Worm (Caenorhabditis elegans) whole organism, late embryonic: ENCODE results near the gene col-150.

Source experiments
- C38D4.7 ChIP-seq: fragments of 200-800 bp; sonication (Bioruptor generic); optimal IDR thresholded peaks from 2 replicates; lab custom pipeline; 2018; ENCODE audit warnings: mild to moderate bottlenecking, missing genetic modification characterization, moderate library complexity, missing compliant biosample characterization
- F13H6.1 ChIP-seq: sonication (generic microtip); optimal IDR thresholded peaks from 2 replicates; lab custom pipeline; 2016; ENCODE audit warnings: missing genetic modification characterization, missing compliant biosample characterization
- ahr-1 ChIP-seq: sonication (generic microtip); optimal IDR thresholded peaks from 2 replicates; lab custom pipeline; 2016; ENCODE audit warnings: missing genetic modification characterization, missing compliant biosample characterization
- ama-1 ChIP-seq: fragments of 150-350 bp; optimal IDR thresholded peaks from 2 replicates; lab custom pipeline; 2014
- ceh-18 ChIP-seq: sonication (generic microtip); optimal IDR thresholded peaks from 2 replicates; lab custom pipeline; 2016; ENCODE audit warnings: missing genetic modification characterization, missing compliant biosample characterization
- ceh-19 ChIP-seq: fragments of 200-800 bp; sonication (Bioruptor generic); optimal IDR thresholded peaks from 2 replicates; lab custom pipeline; 2018; ENCODE audit warnings: mild to moderate bottlenecking, missing genetic modification characterization, missing compliant biosample characterization
- ceh-2 ChIP-seq: sonication (generic microtip); optimal IDR thresholded peaks from 2 replicates; lab custom pipeline; 2016; ENCODE audit warnings: missing genotype, missing genetic modification characterization, missing compliant biosample characterization
- ceh-24 ChIP-seq: sonication (generic microtip); optimal IDR thresholded peaks from 2 replicates; lab custom pipeline; 2016; ENCODE audit warnings: mild to moderate bottlenecking, missing genetic modification characterization, missing compliant biosample characterization
- ceh-31 ChIP-seq: sonication (generic microtip); optimal IDR thresholded peaks from 2 replicates; lab custom pipeline; 2016; ENCODE audit warnings: missing genetic modification characterization, missing compliant biosample characterization
- ceh-45 ChIP-seq: fragments of 200-800 bp; sonication (Bioruptor generic); IDR thresholded peaks from 2 replicates; pipeline ENCODE4 v1.3.6; 2022; ENCODE audit warnings: missing genetic modification reagents, missing genetic modification characterization, missing compliant biosample characterization
- ceh-9 ChIP-seq: sonication (generic microtip); optimal IDR thresholded peaks from 2 replicates; lab custom pipeline; 2016; ENCODE audit warnings: mild to moderate bottlenecking, missing genetic modification characterization, inconsistent platforms, missing compliant biosample characterization
- che-1 ChIP-seq: sonication (generic microtip); optimal IDR thresholded peaks from 2 replicates; lab custom pipeline; 2016; ENCODE audit warnings: mild to moderate bottlenecking, missing genetic modification characterization, missing compliant biosample characterization
- dve-1 ChIP-seq: sonication (generic microtip); optimal IDR thresholded peaks from 2 replicates; lab custom pipeline; 2017; ENCODE audit warnings: antibody characterized with exemption, mild to moderate bottlenecking, missing genetic modification characterization, missing compliant biosample characterization
- elt-2 ChIP-seq: sonication (generic microtip); optimal IDR thresholded peaks from 2 replicates; lab custom pipeline; 2016; ENCODE audit warnings: missing genetic modification reagents, missing genetic modification characterization, missing compliant biosample characterization
- ets-4 ChIP-seq: sonication (generic microtip); optimal IDR thresholded peaks from 2 replicates; lab custom pipeline; 2016; ENCODE audit warnings: missing genetic modification characterization, missing compliant biosample characterization
- fax-1 ChIP-seq: sonication (generic microtip); optimal IDR thresholded peaks from 2 replicates; lab custom pipeline; 2016; ENCODE audit warnings: missing genotype, missing genetic modification characterization, missing compliant biosample characterization
- fkh-6 ChIP-seq: sonication (generic microtip); optimal IDR thresholded peaks from 2 replicates; lab custom pipeline; 2016; ENCODE audit warnings: missing genetic modification characterization, missing compliant biosample characterization
- gmeb-2 ChIP-seq: sonication (generic microtip); optimal IDR thresholded peaks from 2 replicates; lab custom pipeline; 2016; ENCODE audit warnings: missing genetic modification characterization, inconsistent platforms, missing compliant biosample characterization
- hlh-30 ChIP-seq: sonication (generic microtip); optimal IDR thresholded peaks from 2 replicates; lab custom pipeline; 2017; ENCODE audit warnings: antibody characterized with exemption, missing genetic modification characterization, missing compliant biosample characterization; ENCODE audit not compliant: insufficient read depth
- hlh-6 ChIP-seq: sonication (generic microtip); optimal IDR thresholded peaks from 2 replicates; lab custom pipeline; 2016; ENCODE audit warnings: missing genotype, missing genetic modification characterization, missing compliant biosample characterization
- lim-6 ChIP-seq: sonication (generic microtip); optimal IDR thresholded peaks from 2 replicates; lab custom pipeline; 2016; ENCODE audit warnings: missing genetic modification characterization, missing compliant biosample characterization
- madf-2 ChIP-seq: sonication (generic microtip); optimal IDR thresholded peaks from 2 replicates; lab custom pipeline; 2017; ENCODE audit warnings: missing genetic modification characterization, missing compliant biosample characterization
- mec-3 ChIP-seq: sonication (generic microtip); optimal IDR thresholded peaks from 2 replicates; lab custom pipeline; 2016; ENCODE audit warnings: borderline replicate concordance, missing genetic modification characterization, missing compliant biosample characterization
- nhr-11 ChIP-seq: fragments of 150-350 bp; optimal IDR thresholded peaks from 2 replicates; lab custom pipeline; 2014; ENCODE audit warnings: missing biosample characterization, missing genetic modification characterization
- nhr-232 ChIP-seq: sonication (generic microtip); optimal IDR thresholded peaks from 2 replicates; lab custom pipeline; 2016; ENCODE audit warnings: missing genetic modification characterization, missing compliant biosample characterization
- npax-4 ChIP-seq: sonication (generic microtip); optimal IDR thresholded peaks from 2 replicates; lab custom pipeline; 2016; ENCODE audit warnings: missing genetic modification characterization, missing compliant biosample characterization
- pag-3 ChIP-seq: sonication (generic microtip); optimal IDR thresholded peaks from 2 replicates; lab custom pipeline; 2016; ENCODE audit warnings: missing compliant biosample characterization, missing genetic modification characterization, borderline replicate concordance
- pax-1 ChIP-seq: fragments of 150-350 bp; optimal IDR thresholded peaks from 2 replicates; lab custom pipeline; 2014; ENCODE audit warnings: missing biosample characterization, missing genetic modification characterization
- ref-2 ChIP-seq: sonication (generic microtip); optimal IDR thresholded peaks from 2 replicates; lab custom pipeline; 2016; ENCODE audit warnings: missing genetic modification characterization, missing compliant biosample characterization
- sdc-2 ChIP-seq: sonication (generic microtip); optimal IDR thresholded peaks from 2 replicates; lab custom pipeline; 2016; ENCODE audit warnings: missing genotype, missing genetic modification characterization, missing compliant biosample characterization
- sox-4 ChIP-seq: sonication (generic microtip); optimal IDR thresholded peaks from 2 replicates; lab custom pipeline; 2017; ENCODE audit warnings: mild to moderate bottlenecking, missing genetic modification characterization, inconsistent platforms, missing compliant biosample characterization
- syd-9 ChIP-seq: sonication (generic microtip); optimal IDR thresholded peaks from 2 replicates; lab custom pipeline; 2016; ENCODE audit warnings: mild to moderate bottlenecking, missing genetic modification characterization, moderate library complexity, missing compliant biosample characterization
- tbx-2 ChIP-seq: sonication (generic microtip); optimal IDR thresholded peaks from 2 replicates; lab custom pipeline; 2016; ENCODE audit warnings: missing genetic modification characterization, missing compliant biosample characterization
- ttx-3 ChIP-seq: sonication (generic microtip); optimal IDR thresholded peaks from 2 replicates; lab custom pipeline; 2016; ENCODE audit warnings: missing genetic modification reagents, missing genetic modification characterization, missing compliant biosample characterization
- unc-86 ChIP-seq: sonication (generic microtip); optimal IDR thresholded peaks from 2 replicates; lab custom pipeline; 2016; ENCODE audit warnings: missing genetic modification characterization, missing compliant biosample characterization

The col-150 gene

DNA sequence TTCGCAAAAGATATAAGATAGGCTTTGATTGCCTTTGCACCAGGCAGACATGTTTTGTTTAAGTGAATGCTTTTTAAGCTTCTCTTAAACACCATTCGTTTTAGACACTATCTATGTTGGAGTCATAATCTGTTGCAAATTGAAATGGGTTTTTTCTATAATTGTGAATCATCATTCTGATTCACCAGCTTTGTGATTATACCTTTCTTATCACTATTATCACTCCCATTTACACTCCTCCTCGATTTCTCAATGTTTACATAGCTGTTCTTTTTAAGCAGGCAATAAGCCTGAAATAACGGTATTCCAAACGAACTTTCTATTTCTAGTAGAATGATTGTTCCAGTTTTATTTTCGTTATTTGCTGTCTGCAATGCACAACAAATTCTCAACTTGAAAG lies 2.6 kb upstream of the col-150 start, which contains the start of gene B0024.4:
Gene B0024.4 (plus strand): TSS at position 301 of the 400 bp plus-strand sequence.
- TF ChIP-seq pag-3 (tag; lab: Kevin White, UChicago) (no peak), fkh-6 (tag; lab: Kevin White, UChicago) (no peak), ceh-2 (tag; lab: Kevin White, UChicago) (no peak), ama-1 (lab: Kevin White, UChicago) (no peak)

DNA sequence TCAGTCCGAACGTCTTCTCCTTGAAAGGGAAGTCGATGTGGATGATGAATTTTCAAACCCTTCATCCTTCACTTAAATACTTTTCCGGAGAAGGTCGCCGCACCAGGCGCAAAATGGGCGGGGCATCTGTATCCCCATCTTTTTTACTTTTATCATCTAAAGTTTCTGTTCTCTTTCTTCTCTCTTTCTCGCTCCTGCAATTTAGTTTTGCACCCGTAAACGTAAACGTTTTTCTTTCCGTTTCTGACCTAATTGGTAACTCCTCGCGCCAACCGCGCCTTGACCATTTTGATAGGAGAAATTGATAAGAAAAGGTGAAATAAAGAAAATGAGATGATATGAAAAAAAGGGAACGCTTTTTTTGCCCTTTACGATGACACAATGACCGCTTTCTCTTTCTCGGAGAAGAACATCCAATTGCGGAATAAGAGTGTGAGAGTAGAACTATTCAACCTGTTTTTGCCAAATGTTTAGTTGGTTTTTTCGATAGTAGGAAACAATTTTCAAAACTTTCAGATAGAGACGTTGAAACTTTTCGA lies 1.6 kb downstream of the col-150 start, which contains the start of gene col-149:
Gene col-149 (minus strand): TSS at position 51 of the 539 bp plus-strand sequence.
- TF ChIP-seq ama-1 (lab: Kevin White, UChicago): no peak
- no peak for TF ChIP-seq ceh-31 (tag; lab: Kevin White, UChicago)
- no peak for TF ChIP-seq ets-4 (tag; lab: Kevin White, UChicago)
- no peak for TF ChIP-seq madf-2 (tag; lab: Kevin White, UChicago)
- no peak for TF ChIP-seq elt-2 (tag; lab: Kevin White, UChicago)
- TF ChIP-seq ceh-9 (tag; lab: Kevin White, UChicago): no peak
- TF ChIP-seq dve-1: no peak
- no peak for TF ChIP-seq ceh-18 (tag; lab: Kevin White, UChicago)
- no peak for TF ChIP-seq ceh-45
- no peak for TF ChIP-seq ceh-24 (tag; lab: Kevin White, UChicago)
- TF ChIP-seq C38D4.7 (GFP tag; lab: Kevin White, UChicago): no peak
- TF ChIP-seq, all 69 proteins: peak for 0

DNA sequence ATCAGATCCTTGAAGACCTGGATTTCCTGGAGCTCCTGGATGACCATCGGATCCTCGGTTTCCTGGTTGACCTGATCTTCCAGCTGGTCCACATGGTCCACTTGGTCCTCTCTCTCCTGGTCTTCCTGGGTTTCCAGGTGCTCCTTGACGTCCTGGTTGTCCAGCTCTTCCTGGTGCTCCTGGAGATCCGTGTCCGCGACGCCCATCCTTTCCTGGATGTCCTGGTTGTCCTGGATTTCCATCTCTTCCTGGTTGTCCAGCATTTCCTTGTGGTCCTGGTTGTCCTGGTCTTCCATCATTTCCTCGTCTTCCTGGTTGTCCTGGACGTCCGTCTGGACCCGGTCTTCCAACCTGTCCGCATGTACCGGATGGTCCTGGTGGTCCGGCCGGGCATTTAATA lies 2.6 kb downstream of the col-150 start:
- no peak for TF ChIP-seq fkh-6 (tag; lab: Kevin White, UChicago)
- TF ChIP-seq ahr-1 (tag; lab: Kevin White, UChicago): no peak
- TF ChIP-seq che-1 (tag; lab: Kevin White, UChicago): no peak
- no peak for TF ChIP-seq fax-1
- no peak for TF ChIP-seq ceh-19 (GFP tag; lab: Kevin White, UChicago)
- TF ChIP-seq madf-2 (tag; lab: Kevin White, UChicago): no peak
- no peak for TF ChIP-seq sdc-2 (tag; lab: Kevin White, UChicago)
- TF ChIP-seq ceh-9 (tag; lab: Kevin White, UChicago): no peak
- no peak for TF ChIP-seq nhr-11
- TF ChIP-seq pax-1: no peak

DNA sequence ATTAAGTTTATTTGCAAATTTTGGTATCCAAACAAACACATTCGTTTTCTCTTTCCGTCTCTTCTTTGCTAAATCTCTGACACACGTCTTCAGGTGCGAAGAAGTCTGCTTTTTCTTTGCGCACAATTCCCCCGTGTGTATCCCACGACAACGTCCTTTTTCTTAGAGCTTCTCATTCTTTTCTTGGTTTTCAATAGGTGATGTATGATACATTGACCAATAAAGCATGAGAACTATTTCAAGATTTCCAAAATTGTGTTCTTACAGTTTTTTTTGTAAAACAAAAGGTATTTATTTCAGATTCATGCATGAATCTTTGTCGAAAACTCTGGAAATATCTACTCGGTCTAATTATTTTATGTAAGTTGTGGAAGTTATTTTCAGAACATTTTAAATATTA lies 4.7 kb downstream of the col-150 start, which contains the start of gene B0024.15:
Gene B0024.15 (plus strand): TSS at position 301 of the 400 bp plus-strand sequence.
- TF ChIP-seq unc-86 (tag; lab: Kevin White, UChicago) (no peak), ttx-3 (tag; lab: Kevin White, UChicago) (no peak), mec-3 (tag; lab: Kevin White, UChicago) (no peak), elt-2 (tag; lab: Kevin White, UChicago) (no peak), ceh-31 (tag; lab: Kevin White, UChicago) (no peak), npax-4 (tag; lab: Kevin White, UChicago) (no peak), nhr-232 (no peak), ceh-19 (GFP tag; lab: Kevin White, UChicago) (no peak), hlh-30 (tag; lab: Kevin White, UChicago) (no peak), ceh-45 (no peak), lim-6 (tag; lab: Kevin White, UChicago) (no peak), sox-4 (tag; lab: Kevin White, UChicago) (no peak), syd-9 (tag; lab: Kevin White, UChicago) (no peak), tbx-2 (tag; lab: Kevin White, UChicago) (no peak), ref-2 (no peak), F13H6.1 (no peak), gmeb-2 (tag; lab: Kevin White, UChicago) (no peak), hlh-6 (no peak)
